Fruit fly (Drosophila melanogaster) whole organism, prepupa: ENCODE measurements around the gene Ir31a.

ENCODE experiments used
- CG1621 ChIP-seq: fragments of 200-800 bp; sonication (Bioruptor generic); optimal IDR thresholded peaks from 3 replicates; lab custom pipeline; 2018; ENCODE audit warnings: missing biosample characterization, mild to moderate bottlenecking, missing genetic modification characterization
- Eip93F ChIP-seq: fragments of 200-800 bp; sonication (Bioruptor generic); optimal IDR thresholded peaks from 2 replicates; lab custom pipeline; 2016; ENCODE audit warnings: missing biosample characterization, mild to moderate bottlenecking, missing genetic modification characterization
- Hr39 ChIP-seq: fragments of 200-800 bp; sonication (Bioruptor generic); optimal IDR thresholded peaks from 2 replicates; lab custom pipeline; 2016; ENCODE audit warnings: missing biosample characterization, missing genetic modification characterization
- OdsH ChIP-seq: fragments of 200-800 bp; sonication (Bioruptor generic); optimal IDR thresholded peaks from 3 replicates; lab custom pipeline; 2016; ENCODE audit warnings: missing biosample characterization, missing genetic modification characterization

DNA sequence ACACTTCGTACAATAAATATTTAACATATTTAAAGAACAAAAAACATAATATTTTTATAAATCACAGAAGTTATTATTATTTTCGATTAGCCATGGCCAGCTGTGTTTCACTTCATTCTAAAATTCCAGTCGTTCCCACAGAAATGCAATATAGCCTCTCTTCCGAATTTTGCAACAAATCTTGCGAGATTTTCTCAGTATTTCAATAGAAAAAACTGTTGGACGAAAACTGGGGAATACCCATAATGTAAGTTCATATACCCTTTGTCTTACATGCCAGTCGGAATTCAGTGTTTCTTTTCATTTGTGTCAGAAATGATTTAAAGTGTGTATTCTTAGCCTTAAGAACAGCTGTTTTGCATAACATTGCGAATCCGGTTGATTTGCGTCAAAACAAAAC lies 48.9 kb upstream of the Ir31a start, which contains the start of the genes CtsL4 and ClpP:
- TF ChIP-seq Hr39 (GFP tag; lab: Kevin White, UChicago): no peak
- no peak for TF ChIP-seq Eip93F (GFP tag; lab: Kevin White, UChicago)
- TF ChIP-seq CG1621 (tag; lab: Kevin White, UChicago): peak; percentile 61
- peak; percentile 59 for TF ChIP-seq OdsH (GFP tag; lab: Kevin White, UChicago)
